Worm (Caenorhabditis elegans): ENCODE data around the gene srab-14.

- TF ChIP-seq fkh-10 (GFP tag; optimal IDR thresholded peaks at IDR 0.05) = no peak
- TF ChIP-seq nhr-28 (tag; optimal IDR thresholded peaks at IDR 0.05) = no peak
- no peak for TF ChIP-seq snpc-4 (tag; optimal IDR thresholded peaks at IDR 0.05)
- TF ChIP-seq nhr-23 (tag; optimal IDR thresholded peaks at IDR 0.05) = no peak
- TF ChIP-seq ceh-28 (tag; optimal IDR thresholded peaks at IDR 0.05) = no peak
These were observed 48.8 kb upstream of the srab-14 start, which contains the start of gene fbxa-224 for ce11 chrII:7548044-7548443.
